Worm (Caenorhabditis elegans): ENCODE measurements around the gene srx-135.
A peak's percentile ranks its signal among the peaks of the same experiment; 100 is the strongest.

srx-135 gene

DNA sequence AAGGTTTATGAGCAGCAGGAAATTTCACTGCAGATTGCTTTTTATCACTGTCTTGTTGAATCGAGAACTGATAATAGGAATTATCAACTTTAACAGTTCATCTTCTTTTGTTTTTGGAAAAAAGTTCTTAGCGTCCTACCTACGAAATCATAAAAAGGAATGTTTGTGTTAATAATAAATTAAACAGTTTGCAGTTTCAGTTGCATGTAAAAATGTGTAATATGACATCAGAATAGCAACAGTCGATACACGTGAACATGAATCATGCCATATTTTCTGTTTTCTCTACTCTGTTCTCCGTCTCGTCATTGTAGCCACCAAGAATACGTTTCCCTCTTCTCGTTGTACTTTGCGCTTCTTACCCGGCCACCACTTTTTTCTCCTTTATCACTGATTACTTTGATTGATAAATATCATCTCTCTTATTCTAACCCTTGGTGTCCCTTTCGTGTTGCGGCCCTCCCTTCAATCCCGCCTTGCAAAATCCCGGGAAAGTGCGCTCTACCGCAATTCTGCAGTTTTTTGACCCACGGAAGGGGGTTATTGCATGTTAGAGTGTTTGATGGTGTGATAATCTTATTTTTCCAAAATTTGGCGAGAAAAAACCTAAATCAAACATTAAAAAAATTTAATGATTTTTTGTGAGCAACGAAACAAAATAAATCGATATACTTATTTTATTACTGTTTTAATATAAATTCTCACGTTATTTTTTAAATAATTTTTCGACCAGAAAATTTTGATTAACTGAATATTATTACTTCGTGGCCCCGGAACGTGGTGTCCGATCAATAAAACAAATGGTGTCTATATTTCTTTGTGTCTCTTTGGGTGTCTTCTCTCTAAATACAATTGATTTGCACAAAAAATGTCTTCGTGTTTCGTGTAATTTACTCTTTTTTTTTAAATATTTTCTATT, 33.7 kb downstream of the srx-135 start, which contains the start of gene sptl-3:
Gene sptl-3, plus strand, starts transcription at position 869 of the 919 bp plus-strand sequence.
- no peak for TF ChIP-seq isw-1 (GFP tag; IDR thresholded peaks at IDR 0.05)
- TF ChIP-seq C34B4.2 (tag; optimal IDR thresholded peaks at IDR 0.05), result no peak
- TF ChIP-seq aha-1 (tag; optimal IDR thresholded peaks at IDR 0.05), result no peak
- TF ChIP-seq tlp-1 (tag; optimal IDR thresholded peaks at IDR 0.05), result no peak
- TF ChIP-seq efl-3 (GFP tag; optimal IDR thresholded peaks at IDR 0.05), result no peak
- TF ChIP-seq mep-1 (tag; optimal IDR thresholded peaks at IDR 0.05), result peak; percentile 46
- TF ChIP-seq sptf-1 (tag; optimal IDR thresholded peaks at IDR 0.05), result no peak
- peak; percentile 14 for TF ChIP-seq nhr-90 (tag; optimal IDR thresholded peaks at IDR 0.05; ENCODE audit: poor library complexity)
- no peak for TF ChIP-seq nhr-12 (tag; optimal IDR thresholded peaks at IDR 0.05)
- TF ChIP-seq lin-15B (tag; optimal IDR thresholded peaks at IDR 0.05), result no peak
- TF ChIP-seq snpc-4 (tag; optimal IDR thresholded peaks at IDR 0.05), result no peak
- no peak for TF ChIP-seq ceh-8 (GFP tag; optimal IDR thresholded peaks at IDR 0.05)
- TF ChIP-seq snu-23 (GFP tag; optimal IDR thresholded peaks at IDR 0.05), result peak; percentile 65
- no peak for TF ChIP-seq nhr-77 (tag; optimal IDR thresholded peaks at IDR 0.05)
- peak; percentile 44 for TF ChIP-seq tbx-2 (tag; optimal IDR thresholded peaks at IDR 0.05)
- no peak for TF ChIP-seq fkh-4 (tag; optimal IDR thresholded peaks at IDR 0.05; ENCODE audit: borderline replicate concordance)
- no peak for TF ChIP-seq sup-37 (GFP tag; optimal IDR thresholded peaks at IDR 0.05)
- peak; percentile 48 for TF ChIP-seq skn-1 (tag; optimal IDR thresholded peaks at IDR 0.05)
- no peak for TF ChIP-seq alr-1 (tag; optimal IDR thresholded peaks at IDR 0.05; ENCODE audit: borderline replicate concordance)
- no peak for TF ChIP-seq xbp-1 (tag; optimal IDR thresholded peaks at IDR 0.05)
- peak; percentile 83 for TF ChIP-seq blmp-1 (tag; optimal IDR thresholded peaks at IDR 0.05)
- TF ChIP-seq fkh-10 (GFP tag; optimal IDR thresholded peaks at IDR 0.05), result no peak
- TF ChIP-seq nhr-71 (tag; optimal IDR thresholded peaks at IDR 0.05), result peak; percentile 75
- no peak for TF ChIP-seq nhr-76 (tag; optimal IDR thresholded peaks at IDR 0.05)
- no peak for TF ChIP-seq C04F5.9 (tag; optimal IDR thresholded peaks at IDR 0.05)
- peak in 2 of 3 experiments; percentile 22 to 55 for TF ChIP-seq dpl-1 (GFP tag; optimal IDR thresholded peaks at IDR 0.05)
- TF ChIP-seq lin-35 (GFP tag; optimal IDR thresholded peaks at IDR 0.05), result peak; percentile 23 to 57
- no peak for TF ChIP-seq egl-13 (tag; optimal IDR thresholded peaks at IDR 0.05)
- no peak for TF ChIP-seq pqm-1 (tag; optimal IDR thresholded peaks at IDR 0.05)
- TF ChIP-seq elt-2 (tag; optimal IDR thresholded peaks at IDR 0.05), result peak; percentile 77
- TF ChIP-seq ceh-88 (GFP tag; IDR thresholded peaks at IDR 0.05), result no peak
- no peak for TF ChIP-seq unc-30 (tag; optimal IDR thresholded peaks at IDR 0.05)
- TF ChIP-seq nhr-20 (tag; optimal IDR thresholded peaks at IDR 0.05), result peak; percentile 68
- TF ChIP-seq pax-3 (tag; optimal IDR thresholded peaks at IDR 0.05), result no peak
- no peak for TF ChIP-seq fkh-8 (tag; optimal IDR thresholded peaks at IDR 0.05)
- TF ChIP-seq lin-13 (GFP tag; optimal IDR thresholded peaks at IDR 0.05), result no peak
- TF ChIP-seq ceh-63 (GFP tag; optimal IDR thresholded peaks at IDR 0.05), result no peak
- no peak for TF ChIP-seq unc-86 (tag; optimal IDR thresholded peaks at IDR 0.05)
- peak in 2 of 6 experiments; percentile 49 to 81 for TF ChIP-seq elt-3 (tag; optimal IDR thresholded peaks at IDR 0.05)
- no peak for TF ChIP-seq lin-39 (tag; optimal IDR thresholded peaks at IDR 0.05)
- peak in 1 of 2 experiments; percentile 61 for TF ChIP-seq mdl-1 (tag; optimal IDR thresholded peaks at IDR 0.05)
- TF ChIP-seq C16A3.4 (tag; optimal IDR thresholded peaks at IDR 0.05), result peak; percentile 20
- no peak for TF ChIP-seq Y116A8C.19 (tag; optimal IDR thresholded peaks at IDR 0.05; ENCODE audit: borderline replicate concordance)
- no peak for TF ChIP-seq mab-9 (GFP tag; IDR thresholded peaks at IDR 0.05)
- TF ChIP-seq egl-27 (tag; optimal IDR thresholded peaks at IDR 0.05), result no peak
- TF ChIP-seq nhr-237 (tag; optimal IDR thresholded peaks at IDR 0.05), result no peak
- no peak for TF ChIP-seq ama-1 (optimal IDR thresholded peaks at IDR 0.05)
- TF ChIP-seq rnt-1 (tag; optimal IDR thresholded peaks at IDR 0.05), result peak; percentile 43
- peak; percentile 69 for TF ChIP-seq lin-14 (GFP tag; optimal IDR thresholded peaks at IDR 0.05)
- no peak for TF ChIP-seq ztf-4 (tag; optimal IDR thresholded peaks at IDR 0.05)
- TF ChIP-seq nhr-84 (tag; optimal IDR thresholded peaks at IDR 0.05), result no peak
